Worm (Caenorhabditis elegans) whole organism, L4/young adult: ENCODE results near the gene oac-41.

Experiments used
- W03F9.2 ChIP-seq: fragments of 150-350 bp; optimal IDR thresholded peaks from 2 replicates; lab custom pipeline; 2014; ENCODE audit warnings: missing biosample characterization, missing genetic modification characterization
- dao-5 ChIP-seq: sonication (generic microtip); optimal IDR thresholded peaks from 2 replicates; lab custom pipeline; 2016; ENCODE audit warnings: missing genotype, missing genetic modification characterization, moderate library complexity, missing compliant biosample characterization
- him-1 ChIP-seq: sonication (generic microtip); optimal IDR thresholded peaks from 2 replicates; lab custom pipeline; 2016; ENCODE audit warnings: missing genotype, missing genetic modification reagents, missing genetic modification characterization, missing compliant biosample characterization

DNA sequence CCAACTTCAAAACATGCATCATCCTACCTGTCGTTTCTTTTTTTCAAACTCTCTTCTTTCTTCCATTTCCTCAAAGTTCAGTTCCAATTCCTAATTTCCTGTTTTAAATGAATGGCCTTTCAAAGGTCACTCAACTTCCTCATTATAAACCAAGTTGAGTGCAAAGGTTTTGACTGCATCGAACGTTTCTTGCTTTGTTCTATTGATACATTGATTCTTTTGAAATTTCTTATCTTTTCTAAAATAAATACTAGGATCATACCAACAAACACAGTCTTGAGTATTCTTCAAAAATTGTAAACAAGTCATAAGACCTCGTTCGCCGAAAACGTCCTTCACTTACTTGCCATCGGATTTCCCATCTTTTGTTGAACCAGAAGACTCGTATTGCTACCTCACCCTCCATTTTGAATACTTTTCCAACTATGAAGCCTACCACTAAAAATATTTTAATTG lies 31.8 kb downstream of the oac-41 start, which contains the start of gene F59E11.7:
- TF ChIP-seq dao-5 (tag; lab: Kevin White, UChicago) (no peak), him-1 (no peak), W03F9.2 (tag; lab: Kevin White, UChicago) (no peak)
